Worm (Caenorhabditis elegans) whole organism, young adult: ENCODE data around the gene alh-13.
A peak's percentile ranks its signal among the peaks of the same experiment; 100 is the strongest.

Experiments used
- C17E4.6 ChIP-seq: fragments of 200-800 bp; sonication (Bioruptor generic); IDR thresholded peaks from 2 replicates; pipeline ENCODE4 v1.3.6; 2022; ENCODE audit warnings: missing genetic modification reagents, missing genetic modification characterization, missing compliant biosample characterization
- T07F8.4 ChIP-seq: sonication (generic microtip); optimal IDR thresholded peaks from 2 replicates; lab custom pipeline; 2016; ENCODE audit warnings: mild to moderate bottlenecking, missing genetic modification characterization, moderate library complexity, missing compliant biosample characterization
- T26A5.8 ChIP-seq: sonication (generic microtip); optimal IDR thresholded peaks from 2 replicates; lab custom pipeline; 2016; ENCODE audit warnings: missing genetic modification characterization, missing compliant biosample characterization
- aptf-3 ChIP-seq: fragments of 200-800 bp; sonication (Bioruptor generic); IDR thresholded peaks from 2 replicates; pipeline ENCODE4 v1.3.6; 2022; ENCODE audit warnings: missing genetic modification characterization, missing compliant biosample characterization
- atf-7 ChIP-seq: sonication (generic microtip); optimal IDR thresholded peaks from 2 replicates; lab custom pipeline; 2017; ENCODE audit warnings: mild to moderate bottlenecking, missing genetic modification characterization, missing compliant biosample characterization
- attf-3 ChIP-seq: fragments of 200-800 bp; sonication (Bioruptor generic); conservative IDR thresholded peaks from 2 replicates; pipeline ENCODE4 v1.3.6; 2022; ENCODE audit warnings: missing genetic modification reagents, missing genetic modification characterization, missing compliant biosample characterization
- bed-1 ChIP-seq: fragments of 200-800 bp; sonication (Bioruptor generic); IDR thresholded peaks from 2 replicates; pipeline ENCODE4 v1.3.6; 2022; ENCODE audit warnings: missing genetic modification reagents, missing genetic modification characterization, missing compliant biosample characterization
- ccch-3 ChIP-seq: fragments of 200-800 bp; sonication (Bioruptor generic); optimal IDR thresholded peaks from 2 replicates; lab custom pipeline; 2018; ENCODE audit warnings: mild to moderate bottlenecking, missing genetic modification characterization, missing compliant biosample characterization
- cebp-1 ChIP-seq, 2 experiments: fragments of 200-800 bp in 1 of 2; sonication (Bioruptor generic) in 1 of 2; sonication (generic microtip) in 1 of 2; IDR thresholded peaks in 1 of 2; optimal IDR thresholded peaks in 1 of 2; 2 replicates each; pipeline versions ENCODE4 v1.3.6 to Lab custom; 2017 to 2022; ENCODE audit warnings: missing compliant biosample characterization in 2 of 2, missing genetic modification characterization in 2 of 2, mild to moderate bottlenecking in 1 of 2, missing genetic modification reagents in 1 of 2, moderate library complexity in 1 of 2
- ceh-58 ChIP-seq: fragments of 200-800 bp; sonication (Bioruptor generic); IDR thresholded peaks from 2 replicates; pipeline ENCODE4 v1.3.6; 2022; ENCODE audit warnings: missing genetic modification characterization, missing compliant biosample characterization
- chd-7 ChIP-seq: sonication (generic microtip); optimal IDR thresholded peaks from 2 replicates; lab custom pipeline; 2016; ENCODE audit warnings: mild to moderate bottlenecking, missing genetic modification characterization, moderate library complexity, missing compliant biosample characterization
- gei-17 ChIP-seq: fragments of 200-800 bp; sonication (Bioruptor generic); optimal IDR thresholded peaks from 2 replicates; lab custom pipeline; 2018; ENCODE audit warnings: mild to moderate bottlenecking, missing genetic modification characterization, missing compliant biosample characterization
- hsf-1 ChIP-seq: fragments of 200-800 bp; sonication (Bioruptor generic); IDR thresholded peaks from 2 replicates; pipeline ENCODE4 v1.3.6; 2022; ENCODE audit warnings: missing genetic modification reagents, missing genetic modification characterization, missing compliant biosample characterization
- lin-40 ChIP-seq: sonication (generic microtip); optimal IDR thresholded peaks from 2 replicates; lab custom pipeline; 2016; ENCODE audit warnings: missing genetic modification characterization, mild to moderate bottlenecking, missing compliant biosample characterization, missing genotype, missing genetic modification reagents
- lsl-1 ChIP-seq: fragments of 200-800 bp; sonication (Bioruptor generic); optimal IDR thresholded peaks from 2 replicates; lab custom pipeline; 2018; ENCODE audit warnings: mild to moderate bottlenecking, missing genetic modification characterization, moderate library complexity, missing compliant biosample characterization
- madf-10 ChIP-seq: sonication (generic microtip); optimal IDR thresholded peaks from 2 replicates; lab custom pipeline; 2016; ENCODE audit warnings: mild to moderate bottlenecking, missing genetic modification characterization, missing compliant biosample characterization
- madf-8 ChIP-seq: fragments of 200-800 bp; sonication (Bioruptor generic); conservative IDR thresholded peaks from 2 replicates; pipeline ENCODE4 v1.3.6; 2022; ENCODE audit warnings: missing genetic modification reagents, missing genetic modification characterization, missing compliant biosample characterization
- nfya-1 ChIP-seq: sonication (generic microtip); optimal IDR thresholded peaks from 2 replicates; lab custom pipeline; 2017; ENCODE audit warnings: antibody characterized with exemption, missing compliant biosample characterization, missing genetic modification characterization, borderline replicate concordance; ENCODE audit not compliant: insufficient read depth
- nhr-120 ChIP-seq: fragments of 200-800 bp; sonication (Bioruptor generic); IDR thresholded peaks from 2 replicates; pipeline ENCODE4 v1.3.6; 2022; ENCODE audit warnings: missing genetic modification characterization, missing compliant biosample characterization
- nhr-80 ChIP-seq: sonication (generic microtip); optimal IDR thresholded peaks from 2 replicates; lab custom pipeline; 2016; ENCODE audit warnings: missing genetic modification characterization, missing compliant biosample characterization
- snpc-3.4 ChIP-seq: sonication (generic microtip); optimal IDR thresholded peaks from 2 replicates; lab custom pipeline; 2017; ENCODE audit warnings: missing genetic modification characterization, mild to moderate bottlenecking, missing compliant biosample characterization, antibody characterized with exemption, moderate library complexity, missing genotype, missing genetic modification reagents
- sptf-2 ChIP-seq: fragments of 200-800 bp; sonication (Bioruptor generic); optimal IDR thresholded peaks from 2 replicates; lab custom pipeline; 2018; ENCODE audit warnings: mild to moderate bottlenecking, missing genetic modification characterization, missing compliant biosample characterization
- tlf-1 ChIP-seq: fragments of 200-800 bp; sonication (Bioruptor generic); optimal IDR thresholded peaks from 2 replicates; lab custom pipeline; 2018; ENCODE audit warnings: mild to moderate bottlenecking, missing genetic modification characterization, missing compliant biosample characterization
- unc-62 ChIP-seq: fragments of 150-350 bp; optimal IDR thresholded peaks from 2 replicates; lab custom pipeline; 2014; ENCODE audit warnings: missing biosample characterization, missing genetic modification reagents, missing genetic modification characterization
- ztf-22 ChIP-seq: fragments of 200-800 bp; sonication (Bioruptor generic); optimal IDR thresholded peaks from 2 replicates; lab custom pipeline; 2018; ENCODE audit warnings: mild to moderate bottlenecking, missing genetic modification characterization, moderate library complexity, missing compliant biosample characterization
- ztf-25 ChIP-seq: fragments of 200-800 bp; sonication (Bioruptor generic); IDR thresholded peaks from 2 replicates; pipeline ENCODE4 v1.3.6; 2022; ENCODE audit warnings: missing genetic modification reagents, missing genetic modification characterization, missing compliant biosample characterization
- ztf-6 ChIP-seq: fragments of 200-800 bp; sonication (Bioruptor generic); IDR thresholded peaks from 2 replicates; pipeline ENCODE4 v1.3.6; 2022; ENCODE audit warnings: missing genetic modification reagents, missing genetic modification characterization, missing compliant biosample characterization

alh-13 gene

ce11 chrX:12790036-12790435 is 7.8 kb downstream of the alh-13 start, which contains the start of gene str-123:
TSS of gene str-123 (plus strand) at chrX:12790336.
- TF ChIP-seq sptf-2, result no peak
- TF ChIP-seq, all 124 proteins: peak for 0

ce11 chrX:12792554-12792953 is 10.4 kb downstream of the alh-13 start, which contains the start of gene abf-5:
TSS of gene abf-5 (plus strand) at chrX:12792854.
- no peak for TF ChIP-seq T26A5.8 (tag; lab: Kevin White, UChicago)
- no peak for TF ChIP-seq lin-40
- no peak for TF ChIP-seq ccch-3 (GFP tag; lab: Kevin White, UChicago)
- TF ChIP-seq ztf-6, result no peak
- no peak for TF ChIP-seq T07F8.4
- no peak for TF ChIP-seq nfya-1
- no peak for TF ChIP-seq ztf-22
- TF ChIP-seq gei-17 (GFP tag; lab: Kevin White, UChicago), result no peak
- no peak for TF ChIP-seq atf-7
- TF ChIP-seq lsl-1, result no peak
- no peak for TF ChIP-seq unc-62 (GFP tag; lab: Kevin White, UChicago)
- no peak for TF ChIP-seq attf-3
- no peak for TF ChIP-seq bed-1 (GFP tag; lab: Robert Waterston, UW)
- TF ChIP-seq hsf-1, result no peak

- TF ChIP-seq aptf-3 (GFP tag; lab: Robert Waterston, UW), result no peak
- TF ChIP-seq, all 124 proteins: peak for 0
Observed at ce11 chrX:12793075-12793474, 10.9 kb downstream of the alh-13 start.

- TF ChIP-seq nhr-80 (tag; lab: Kevin White, UChicago) (no peak), tlf-1 (GFP tag; lab: Kevin White, UChicago) (no peak), madf-8 (GFP tag; lab: Robert Waterston, UW) (no peak), lsl-1 (no peak), snpc-3.4 (tag; lab: Kevin White, UChicago) (no peak), ceh-58 (GFP tag; lab: Robert Waterston, UW) (no peak)
Observed at ce11 chrX:12793796-12794195, 11.6 kb downstream of the alh-13 start, which contains the start of gene abf-6. TSS of gene abf-6 (plus strand) at chrX:12794118.

ce11 chrX:12799831-12800230 is 17.6 kb downstream of the alh-13 start:
- no peak for TF ChIP-seq nhr-120 (GFP tag; lab: Robert Waterston, UW)
- no peak for TF ChIP-seq C17E4.6
- TF ChIP-seq chd-7, result no peak

ce11 chrX:12806926-12807325 is 24.7 kb downstream of the alh-13 start:
- TF ChIP-seq nhr-80 (tag; lab: Kevin White, UChicago) (peak; percentile 64), madf-10 (tag; lab: Kevin White, UChicago) (no peak)

ce11 chrX:12808085-12808922 is 26.1 kb downstream of the alh-13 start, which contains the start of gene nhr-27:
TSS of gene nhr-27 (minus strand) at chrX:12808318.
- TF ChIP-seq ztf-25 (GFP tag; lab: Robert Waterston, UW) (no peak), cebp-1 (GFP tag; IDR thresholded peaks at IDR 0.05; lab: Robert Waterston, UW) (no peak), cebp-1 (tag; optimal IDR thresholded peaks at IDR 0.05; lab: Kevin White, UChicago) (peak; percentile 12)
